Worm (Caenorhabditis elegans) whole organism, midembryonic: ENCODE data around the gene srg-3.
A peak's percentile ranks its signal among the peaks of the same experiment; 100 is the strongest.

ENCODE experiments used
- T22C8.4 ChIP-seq: fragments of 200-800 bp; sonication (Bioruptor generic); IDR thresholded peaks from 2 replicates; pipeline ENCODE4 v1.3.6; 2022; ENCODE audit warnings: missing genetic modification characterization, missing compliant biosample characterization
- cog-1 ChIP-seq: sonication (generic microtip); optimal IDR thresholded peaks from 2 replicates; lab custom pipeline; 2016; ENCODE audit warnings: missing genetic modification characterization, missing compliant biosample characterization
- flt-1 ChIP-seq: fragments of 200-800 bp; sonication (Bioruptor generic); IDR thresholded peaks from 2 replicates; pipeline ENCODE4 v1.3.6; 2022; ENCODE audit warnings: missing genetic modification characterization, missing compliant biosample characterization
- klf-2 ChIP-seq: fragments of 200-800 bp; sonication (Bioruptor generic); conservative IDR thresholded peaks from 2 replicates; pipeline ENCODE4 v1.3.6; 2022; ENCODE audit warnings: missing genetic modification reagents, missing genetic modification characterization, missing compliant biosample characterization
- med-1 ChIP-seq: sonication (generic microtip); optimal IDR thresholded peaks from 2 replicates; lab custom pipeline; 2017; ENCODE audit warnings: missing genetic modification characterization, mild to moderate bottlenecking, missing compliant biosample characterization, antibody characterized with exemption, missing genetic modification reagents; ENCODE audit not compliant: insufficient read depth
- ref-1 ChIP-seq: fragments of 200-800 bp; sonication (Bioruptor generic); conservative IDR thresholded peaks from 2 replicates; pipeline ENCODE4 v1.3.6; 2022; ENCODE audit warnings: missing genetic modification reagents, missing genetic modification characterization, missing compliant biosample characterization
- tab-1 ChIP-seq: fragments of 200-800 bp; sonication (Bioruptor generic); IDR thresholded peaks from 2 replicates; pipeline ENCODE4 v1.3.6; 2022; ENCODE audit warnings: missing genetic modification characterization, missing compliant biosample characterization
- ztf-23 ChIP-seq: fragments of 200-800 bp; sonication (Bioruptor generic); IDR thresholded peaks from 2 replicates; pipeline ENCODE4 v1.3.6; 2022; ENCODE audit warnings: missing genetic modification reagents, missing genetic modification characterization, missing compliant biosample characterization
- ztf-29 ChIP-seq: fragments of 200-800 bp; sonication (Bioruptor generic); IDR thresholded peaks from 2 replicates; pipeline ENCODE4 v1.3.6; 2022; ENCODE audit warnings: missing genetic modification reagents, missing genetic modification characterization, missing compliant biosample characterization

srg-3 gene

ce11 chrIII:6300297-6300696, 30.1 kb upstream of the srg-3 start:
- TF ChIP-seq klf-2 (no peak), T22C8.4 (no peak), tab-1 (GFP tag; lab: Robert Waterston, UW) (no peak), ztf-23 (no peak), cog-1 (tag; lab: Kevin White, UChicago) (no peak), ztf-29 (no peak)

ce11 chrIII:6298131-6298530, 28.0 kb upstream of the srg-3 start, which contains the start of gene F47D12.3:
TSS of gene F47D12.3 (plus strand) at chrIII:6298461.
- TF ChIP-seq ref-1 (GFP tag; lab: Robert Waterston, UW) (no peak), klf-2 (no peak), ztf-29 (no peak), cog-1 (tag; lab: Kevin White, UChicago) (no peak), ztf-23 (no peak), tab-1 (GFP tag; lab: Robert Waterston, UW) (no peak), med-1 (GFP tag; lab: Kevin White, UChicago) (no peak), T22C8.4 (no peak), flt-1 (GFP tag; lab: Robert Waterston, UW) (no peak)

- TF ChIP-seq tab-1 (GFP tag; lab: Robert Waterston, UW) = no peak
- no peak for TF ChIP-seq flt-1 (GFP tag; lab: Robert Waterston, UW)
- TF ChIP-seq T22C8.4 = no peak
- TF ChIP-seq klf-2 = no peak
- no peak for TF ChIP-seq cog-1 (tag; lab: Kevin White, UChicago)
- TF ChIP-seq ref-1 (GFP tag; lab: Robert Waterston, UW) = no peak
- no peak for TF ChIP-seq med-1 (GFP tag; lab: Kevin White, UChicago)
- TF ChIP-seq ztf-29 = no peak
- TF ChIP-seq ztf-23 = no peak
Measured at ce11 chrIII:6297599-6297998, 27.4 kb upstream of the srg-3 start.

- TF ChIP-seq T22C8.4 = no peak
- TF ChIP-seq cog-1 (tag; lab: Kevin White, UChicago) = no peak
- TF ChIP-seq ztf-23 = no peak
- no peak for TF ChIP-seq med-1 (GFP tag; lab: Kevin White, UChicago)
- no peak for TF ChIP-seq klf-2
- TF ChIP-seq tab-1 (GFP tag; lab: Robert Waterston, UW) = no peak
- no peak for TF ChIP-seq ref-1 (GFP tag; lab: Robert Waterston, UW)
- TF ChIP-seq flt-1 (GFP tag; lab: Robert Waterston, UW) = no peak
- TF ChIP-seq ztf-29 = no peak
Measured at ce11 chrIII:6295972-6296700, 26.0 kb upstream of the srg-3 start, which contains the start of gene F47D12.7. TSS of gene F47D12.7 (minus strand) at chrIII:6296022.

- TF ChIP-seq ztf-29 (no peak), T22C8.4 (no peak), cog-1 (tag; lab: Kevin White, UChicago) (no peak), ref-1 (GFP tag; lab: Robert Waterston, UW) (no peak), med-1 (GFP tag; lab: Kevin White, UChicago) (no peak), tab-1 (GFP tag; lab: Robert Waterston, UW) (no peak), klf-2 (no peak), flt-1 (GFP tag; lab: Robert Waterston, UW) (no peak), ztf-23 (no peak)
Measured at ce11 chrIII:6290469-6291182, 20.4 kb upstream of the srg-3 start.

ce11 chrIII:6289366-6289765, 19.2 kb upstream of the srg-3 start:
- no peak for TF ChIP-seq med-1 (GFP tag; lab: Kevin White, UChicago)
- TF ChIP-seq ztf-29 = no peak
- TF ChIP-seq klf-2 = no peak
- no peak for TF ChIP-seq tab-1 (GFP tag; lab: Robert Waterston, UW)
- no peak for TF ChIP-seq flt-1 (GFP tag; lab: Robert Waterston, UW)
- no peak for TF ChIP-seq ztf-23
- no peak for TF ChIP-seq T22C8.4
- no peak for TF ChIP-seq cog-1 (tag; lab: Kevin White, UChicago)
- no peak for TF ChIP-seq ref-1 (GFP tag; lab: Robert Waterston, UW)

ce11 chrIII:6287195-6287594, 17.0 kb upstream of the srg-3 start, which contains the start of gene F47D12.6:
TSS of gene F47D12.6 (minus strand) at chrIII:6287295.
- TF ChIP-seq cog-1 (tag; lab: Kevin White, UChicago) (no peak), tab-1 (GFP tag; lab: Robert Waterston, UW) (no peak), ztf-23 (no peak), med-1 (GFP tag; lab: Kevin White, UChicago) (no peak)

ce11 chrIII:6285890-6286289, 15.7 kb upstream of the srg-3 start, which contains the start of gene gadr-3:
TSS of gene gadr-3 (minus strand) at chrIII:6285990.
- TF ChIP-seq cog-1 (tag; lab: Kevin White, UChicago) (no peak), klf-2 (no peak), ztf-29 (no peak), ztf-23 (no peak), T22C8.4 (no peak), med-1 (GFP tag; lab: Kevin White, UChicago) (no peak), flt-1 (GFP tag; lab: Robert Waterston, UW) (no peak), ref-1 (GFP tag; lab: Robert Waterston, UW) (no peak), tab-1 (GFP tag; lab: Robert Waterston, UW) (no peak)

ce11 chrIII:6283024-6283423, 12.8 kb upstream of the srg-3 start:
- peak; percentile 36; the same call in 1 of the 2 replicates for TF ChIP-seq T22C8.4
- no peak for TF ChIP-seq med-1 (GFP tag; lab: Kevin White, UChicago)
